Worm (Caenorhabditis elegans) whole organism, early embryonic: ENCODE data around the gene R07E5.15.

Experiments
- ama-1 ChIP-seq: fragments of 150-350 bp; optimal IDR thresholded peaks from 2 replicates; lab custom pipeline; 2014
- ets-7 ChIP-seq: sonication (generic microtip); optimal IDR thresholded peaks from 2 replicates; lab custom pipeline; 2016; ENCODE audit warnings: missing genotype, missing genetic modification characterization, missing compliant biosample characterization
- pes-1 ChIP-seq: fragments of 200-800 bp; sonication (Bioruptor generic); IDR thresholded peaks from 2 replicates; pipeline ENCODE4 v1.3.6; 2022; ENCODE audit warnings: missing genetic modification reagents, missing genetic modification characterization, missing compliant biosample characterization
- tbx-11 ChIP-seq: fragments of 200-800 bp; sonication (Bioruptor generic); IDR thresholded peaks from 2 replicates; pipeline ENCODE4 v1.3.6; 2022; ENCODE audit warnings: missing genetic modification characterization, missing compliant biosample characterization

DNA sequence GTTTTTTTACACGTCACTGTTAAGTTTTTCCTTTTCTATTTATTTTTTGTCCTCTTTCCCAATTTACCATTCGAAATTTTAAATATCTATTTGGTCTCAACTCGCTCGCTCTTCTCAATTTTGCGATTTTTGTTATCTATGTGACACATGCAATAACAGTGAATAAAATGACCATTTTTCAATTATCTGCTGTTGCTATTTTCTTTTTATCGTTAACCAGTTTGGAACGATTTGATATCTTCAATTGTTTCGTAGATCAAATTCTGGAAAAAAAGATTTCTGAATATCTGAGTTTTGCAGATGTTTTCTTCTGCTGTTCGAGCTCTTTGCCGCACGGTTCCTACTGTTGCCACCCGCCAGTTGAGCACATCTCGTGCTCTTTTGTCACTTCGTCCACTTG is 5.9 kb downstream of the R07E5.15 start, which contains the start of gene prdx-3:
- TF ChIP-seq tbx-11: no peak
- no peak for TF ChIP-seq pes-1 (GFP tag; lab: Robert Waterston, UW)
- no peak for TF ChIP-seq ama-1 (lab: Kevin White, UChicago)
- no peak for TF ChIP-seq ets-7
